Fruit fly (Drosophila melanogaster) whole organism, embryonic: ENCODE results near the gene Nrd1.
A peak's percentile ranks its signal among the peaks of the same experiment; 100 is the strongest.

Experiments used
- Adf1 ChIP-seq: fragments of 200-800 bp; sonication (Bioruptor generic); IDR thresholded peaks from 2 replicates; pipeline ENCODE4 v1.3.6; 2022; ENCODE audit warnings: missing biosample characterization, missing genetic modification characterization
- CG10267 ChIP-seq: fragments of 200-800 bp; sonication (Bioruptor generic); optimal IDR thresholded peaks from 2 replicates; lab custom pipeline; 2018; ENCODE audit warnings: missing biosample characterization, mild to moderate bottlenecking, missing genetic modification characterization, moderate library complexity
- CG12942 ChIP-seq: fragments of 200-800 bp; sonication (Bioruptor generic); optimal IDR thresholded peaks from 3 replicates; lab custom pipeline; 2016; ENCODE audit warnings: missing biosample characterization, missing genetic modification characterization
- CG13287 ChIP-seq: fragments of 200-800 bp; sonication (Bioruptor generic); IDR thresholded peaks from 2 replicates; pipeline ENCODE4 v1.3.6; 2022; ENCODE audit warnings: missing biosample characterization, missing genetic modification characterization; ENCODE audit not compliant: partially characterized antibody
- CG17186 ChIP-seq: fragments of 200-800 bp; sonication (Bioruptor generic); optimal IDR thresholded peaks from 3 replicates; lab custom pipeline; 2017; ENCODE audit warnings: missing biosample characterization, missing genetic modification reagents, missing genetic modification characterization
- CG17385 ChIP-seq: fragments of 200-800 bp; sonication (Bioruptor generic); optimal IDR thresholded peaks from 3 replicates; lab custom pipeline; 2018; ENCODE audit warnings: missing biosample characterization, mild to moderate bottlenecking, missing genetic modification characterization
- CG17829 ChIP-seq: fragments of 200-800 bp; optimal IDR thresholded peaks from 2 replicates; lab custom pipeline; 2019; ENCODE audit warnings: missing biosample characterization, mild to moderate bottlenecking, missing genetic modification characterization, moderate library complexity
- CG3281 ChIP-seq: fragments of 200-800 bp; sonication (Bioruptor generic); optimal IDR thresholded peaks from 3 replicates; lab custom pipeline; 2017; ENCODE audit warnings: missing biosample characterization, mild to moderate bottlenecking, missing genetic modification characterization
- CG3407 ChIP-seq: fragments of 200-800 bp; sonication (Bioruptor generic); optimal IDR thresholded peaks from 2 replicates; lab custom pipeline; 2018; ENCODE audit warnings: missing biosample characterization, mild to moderate bottlenecking, missing genetic modification characterization
- CG3847 ChIP-seq: fragments of 200-800 bp; sonication (Bioruptor generic); IDR thresholded peaks from 2 replicates; pipeline ENCODE4 v1.3.6; 2022; ENCODE audit warnings: missing biosample characterization, missing genetic modification characterization
- CG3995 ChIP-seq: fragments of 200-800 bp; sonication (Bioruptor generic); optimal IDR thresholded peaks from 3 replicates; lab custom pipeline; 2016; ENCODE audit warnings: missing biosample characterization, missing genetic modification characterization
- CG7271 ChIP-seq: fragments of 200-800 bp; sonication (Bioruptor generic); optimal IDR thresholded peaks from 2 replicates; lab custom pipeline; 2018; ENCODE audit warnings: missing biosample characterization, mild to moderate bottlenecking, missing genetic modification characterization, moderate library complexity
- CG7987 ChIP-seq: fragments of 200-800 bp; sonication (Bioruptor generic); optimal IDR thresholded peaks from 2 replicates; lab custom pipeline; 2018; ENCODE audit warnings: missing biosample characterization, mild to moderate bottlenecking, missing genetic modification characterization, moderate library complexity
- CG8359 ChIP-seq: fragments of 200-800 bp; sonication (Bioruptor generic); optimal IDR thresholded peaks from 2 replicates; lab custom pipeline; 2017; ENCODE audit warnings: missing biosample characterization, mild to moderate bottlenecking, missing genetic modification characterization, borderline replicate concordance
- CG8944 ChIP-seq: fragments of 200-800 bp; sonication (Bioruptor generic); optimal IDR thresholded peaks from 3 replicates; lab custom pipeline; 2016; ENCODE audit warnings: missing biosample characterization, missing genetic modification characterization
- CG9932 ChIP-seq: fragments of 200-800 bp; sonication (Bioruptor generic); IDR thresholded peaks from 2 replicates; pipeline ENCODE4 v1.3.6; 2022; ENCODE audit warnings: missing biosample characterization, missing genetic modification characterization
- CTCF ChIP-seq: fragments of 200-800 bp; sonication (Bioruptor generic); optimal IDR thresholded peaks from 2 replicates; lab custom pipeline; 2017; ENCODE audit warnings: missing biosample characterization, mild to moderate bottlenecking, missing genetic modification characterization, moderate library complexity
- Dad ChIP-seq: fragments of 200-800 bp; sonication (Bioruptor generic); optimal IDR thresholded peaks from 3 replicates; lab custom pipeline; 2016; ENCODE audit warnings: missing biosample characterization, missing genetic modification characterization
- Dek ChIP-seq: fragments of 200-800 bp; sonication (Bioruptor generic); optimal IDR thresholded peaks from 3 replicates; lab custom pipeline; 2019; ENCODE audit warnings: missing biosample characterization, mild to moderate bottlenecking, missing genetic modification characterization, moderate library complexity
- Dip2 ChIP-seq: fragments of 200-800 bp; sonication (Bioruptor generic); IDR thresholded peaks from 2 replicates; pipeline ENCODE4 v1.3.6; 2022; ENCODE audit warnings: missing biosample characterization, missing genetic modification characterization
- Dll ChIP-seq: fragments of 200-800 bp; sonication (Bioruptor generic); IDR thresholded peaks from 4 replicates; pipeline ENCODE4 v1.3.6; 2022; ENCODE audit warnings: missing biosample characterization, missing genetic modification characterization; ENCODE audit not compliant: partially characterized antibody
- Elba2 ChIP-seq: fragments of 200-800 bp; sonication (Bioruptor generic); optimal IDR thresholded peaks from 3 replicates; lab custom pipeline; 2016; ENCODE audit warnings: missing biosample characterization, missing genetic modification characterization
- H2.0 ChIP-seq: fragments of 200-800 bp; sonication (Bioruptor generic); IDR thresholded peaks from 2 replicates; pipeline ENCODE4 v1.3.6; 2022; ENCODE audit warnings: missing biosample characterization, missing genetic modification characterization
- Max ChIP-seq: fragments of 200-800 bp; sonication (Bioruptor generic); optimal IDR thresholded peaks from 2 replicates; lab custom pipeline; 2016; ENCODE audit warnings: missing biosample characterization, mild to moderate bottlenecking, missing genetic modification characterization
- NC2α ChIP-seq: fragments of 200-800 bp; sonication (Bioruptor generic); optimal IDR thresholded peaks from 2 replicates; lab custom pipeline; 2016; ENCODE audit warnings: missing biosample characterization, missing genetic modification characterization
- NK7.1 ChIP-seq: fragments of 200-800 bp; sonication (Bioruptor generic); optimal IDR thresholded peaks from 3 replicates; lab custom pipeline; 2016; ENCODE audit warnings: missing biosample characterization, missing genetic modification characterization
- Pdp1 ChIP-seq, 2 experiments: fragments of 200-800 bp; sonication (Bioruptor generic); optimal IDR thresholded peaks; 3 replicates each; lab custom pipeline; 2016; ENCODE audit warnings: missing biosample characterization in 2 of 2, missing genetic modification characterization in 2 of 2, mild to moderate bottlenecking in 1 of 2, moderate library complexity in 1 of 2
- Xbp1 ChIP-seq: fragments of 200-800 bp; sonication (Bioruptor generic); optimal IDR thresholded peaks from 3 replicates; lab custom pipeline; 2016; ENCODE audit warnings: missing biosample characterization, mild to moderate bottlenecking, missing genetic modification characterization
- cato ChIP-seq: fragments of 200-800 bp; sonication (Bioruptor generic); optimal IDR thresholded peaks from 2 replicates; lab custom pipeline; 2016; ENCODE audit warnings: missing biosample characterization, missing genetic modification characterization, borderline replicate concordance
- ems ChIP-seq: fragments of 200-800 bp; sonication (Bioruptor generic); optimal IDR thresholded peaks from 3 replicates; lab custom pipeline; 2016; ENCODE audit warnings: missing biosample characterization, missing genetic modification characterization
- en ChIP-seq: fragments of 200-800 bp; sonication (Bioruptor generic); optimal IDR thresholded peaks from 2 replicates; lab custom pipeline; 2016; ENCODE audit warnings: missing biosample characterization, missing genetic modification characterization
- fd64A ChIP-seq: fragments of 200-800 bp; sonication (Bioruptor generic); optimal IDR thresholded peaks from 3 replicates; lab custom pipeline; 2018; ENCODE audit warnings: missing biosample characterization, mild to moderate bottlenecking, missing genetic modification characterization
- fd96Cb ChIP-seq: fragments of 200-800 bp; sonication (Bioruptor generic); optimal IDR thresholded peaks from 2 replicates; lab custom pipeline; 2018; ENCODE audit warnings: missing biosample characterization, mild to moderate bottlenecking, missing genetic modification characterization, moderate library complexity
- gfzf ChIP-seq: fragments of 200-800 bp; sonication (Bioruptor generic); optimal IDR thresholded peaks from 2 replicates; lab custom pipeline; 2016; ENCODE audit warnings: missing biosample characterization, mild to moderate bottlenecking, missing genetic modification characterization, moderate library complexity
- hbn ChIP-seq: fragments of 200-800 bp; sonication (Bioruptor generic); IDR thresholded peaks from 2 replicates; pipeline ENCODE4 v1.3.6; 2022; ENCODE audit warnings: missing biosample characterization, missing genetic modification characterization; ENCODE audit not compliant: partially characterized antibody
- insv ChIP-seq, 2 experiments: fragments of 200-800 bp; sonication (Bioruptor generic); optimal IDR thresholded peaks; 3 replicates each; lab custom pipeline; 2016 to 2018; ENCODE audit warnings: missing biosample characterization in 2 of 2, missing genetic modification characterization in 2 of 2
- ken ChIP-seq: fragments of 200-800 bp; sonication (Bioruptor generic); IDR thresholded peaks from 3 replicates; pipeline ENCODE4 v1.3.6; 2022; ENCODE audit warnings: missing biosample characterization, missing genetic modification characterization
- kni ChIP-seq: fragments of 200-800 bp; sonication (Bioruptor generic); optimal IDR thresholded peaks from 3 replicates; lab custom pipeline; 2017; ENCODE audit warnings: mild to moderate bottlenecking, missing biosample characterization, missing genetic modification reagents, missing genetic modification characterization
- lbe ChIP-seq: fragments of 200-800 bp; sonication (Bioruptor generic); optimal IDR thresholded peaks from 2 replicates; lab custom pipeline; 2016; ENCODE audit warnings: missing biosample characterization, mild to moderate bottlenecking, missing genetic modification characterization
- pnt ChIP-seq: fragments of 200-800 bp; sonication (Bioruptor generic); optimal IDR thresholded peaks from 3 replicates; lab custom pipeline; 2016; ENCODE audit warnings: missing biosample characterization, missing genetic modification characterization
- prd ChIP-seq, 3 experiments: fragments of >200 bp in 2 of 3; fragments of 200-800 bp in 1 of 3; sonication (Bioruptor generic) in 1 of 3; optimal IDR thresholded peaks in 2 of 3; IDR thresholded peaks in 1 of 3; 2 replicates in 2 of 3; 3 replicates in 1 of 3; pipeline versions ENCODE4 v1.3.6 to Lab custom; 2017 to 2022; ENCODE audit warnings: missing biosample characterization in 1 of 3, missing genetic modification characterization in 1 of 3
- pros ChIP-seq: fragments of 200-800 bp; sonication (Bioruptor generic); optimal IDR thresholded peaks from 3 replicates; lab custom pipeline; 2019; ENCODE audit warnings: missing biosample characterization, mild to moderate bottlenecking, missing genetic modification characterization, moderate library complexity
- psq ChIP-seq: fragments of 200-800 bp; sonication (Bioruptor generic); optimal IDR thresholded peaks from 2 replicates; lab custom pipeline; 2017; ENCODE audit warnings: missing biosample characterization, missing genetic modification characterization
- repo ChIP-seq: fragments of 200-800 bp; sonication (Bioruptor generic); optimal IDR thresholded peaks from 2 replicates; lab custom pipeline; 2016; ENCODE audit warnings: missing biosample characterization, missing genetic modification characterization
- row ChIP-seq: fragments of 200-800 bp; sonication (Bioruptor generic); IDR thresholded peaks from 3 replicates; pipeline ENCODE4 v1.3.6; 2022; ENCODE audit warnings: missing biosample characterization, missing genetic modification characterization
- sqz ChIP-seq: fragments of 200-800 bp; sonication (Bioruptor generic); optimal IDR thresholded peaks from 3 replicates; lab custom pipeline; 2018; ENCODE audit warnings: missing biosample characterization, mild to moderate bottlenecking, missing genetic modification characterization
- ssp ChIP-seq: fragments of 200-800 bp; sonication (Bioruptor generic); IDR thresholded peaks from 2 replicates; pipeline ENCODE4 v1.3.6; 2022; ENCODE audit warnings: missing biosample characterization, missing genetic modification characterization
- tin ChIP-seq: fragments of 200-800 bp; sonication (Bioruptor generic); optimal IDR thresholded peaks from 3 replicates; lab custom pipeline; 2016; ENCODE audit warnings: missing biosample characterization, missing genetic modification characterization
- tio ChIP-seq: fragments of 200-800 bp; sonication (Bioruptor generic); optimal IDR thresholded peaks from 2 replicates; lab custom pipeline; 2017; ENCODE audit warnings: missing biosample characterization, missing genetic modification characterization, inconsistent platforms
- vnd ChIP-seq: fragments of 200-800 bp; sonication (Bioruptor generic); IDR thresholded peaks from 3 replicates; pipeline ENCODE4 v1.3.6; 2022; ENCODE audit warnings: missing biosample characterization, missing genetic modification characterization; ENCODE audit not compliant: partially characterized antibody

Nrd1 gene

dm6 chrX:11891682-11892179, 23.0 kb upstream of the Nrd1 start, which contains the start of gene sicily (continued):
- TF ChIP-seq ssp (GFP tag; lab: Robert Waterston, UW) (no peak), Dek (tag; lab: Kevin White, UChicago) (no peak), pros (GFP tag; lab: Kevin White, UChicago) (no peak), Max (GFP tag; lab: Kevin White, UChicago) (no peak), Dll (0 out of 4 replicates have a peak, but pooled peaks have one; percentile 23), Elba2 (GFP tag; lab: Kevin White, UChicago) (no peak), CG8359 (no peak), ken (GFP tag; lab: Robert Waterston, UW) (no peak), CG17186 (GFP tag; lab: Kevin White, UChicago) (peak; percentile 28), CG3995 (GFP tag; lab: Kevin White, UChicago) (no peak), CG7271 (tag; lab: Kevin White, UChicago) (no peak), CG12942 (GFP tag; lab: Kevin White, UChicago) (no peak), pnt (GFP tag; lab: Kevin White, UChicago) (no peak), cato (GFP tag; lab: Kevin White, UChicago) (no peak), fd64A (GFP tag; lab: Kevin White, UChicago) (no peak), repo (GFP tag; lab: Kevin White, UChicago) (no peak), tin (GFP tag; lab: Kevin White, UChicago) (no peak), CG17829 (no peak), prd (optimal IDR thresholded peaks at IDR 0.05; lab: Kevin White, UChicago) (no peak), prd (GFP tag; IDR thresholded peaks at IDR 0.05; lab: Robert Waterston, UW) (no peak), CG7987 (GFP tag; lab: Kevin White, UChicago) (peak; percentile 1), CG8944 (no peak), sqz (GFP tag; lab: Kevin White, UChicago) (no peak), ems (GFP tag; lab: Kevin White, UChicago) (no peak), Adf1 (no peak), lbe (GFP tag; lab: Kevin White, UChicago) (no peak), H2.0 (GFP tag; lab: Robert Waterston, UW) (no peak), en (no peak), Dip2 (no peak), NK7.1 (GFP tag; lab: Kevin White, UChicago) (no peak), NC2α (no peak), hbn (GFP tag; lab: Robert Waterston, UW) (0 out of 2 replicates have a peak, but pooled peaks have one; percentile 18), CG9932 (GFP tag; lab: Robert Waterston, UW) (0 out of 2 replicates have a peak, but pooled peaks have one; percentile 23), insv (GFP tag; optimal IDR thresholded peaks at IDR 0.05; lab: Kevin White, UChicago) (no peak), Pdp1 (GFP tag; optimal IDR thresholded peaks at IDR 0.05; lab: Kevin White, UChicago) (peak in 1 of 2 experiments; percentile 66), kni (no peak), CTCF (GFP tag; lab: Kevin White, UChicago) (no peak), CG3847 (GFP tag; lab: Robert Waterston, UW) (peak; percentile 35; the same call in 1 of the 2 replicates), CG17385 (GFP tag; lab: Kevin White, UChicago) (peak; percentile 96), CG10267 (peak; percentile 33), fd96Cb (tag; lab: Kevin White, UChicago) (no peak), CG13287 (GFP tag; lab: Robert Waterston, UW) (peak; percentile 51), psq (GFP tag; lab: Kevin White, UChicago) (no peak), row (peak; percentile 63; the same call in 2 of the 3 replicates), tio (GFP tag; lab: Kevin White, UChicago) (no peak), gfzf (peak; percentile 30), Dad (GFP tag; lab: Kevin White, UChicago) (no peak), CG3281 (GFP tag; lab: Kevin White, UChicago) (no peak), vnd (GFP tag; lab: Robert Waterston, UW) (no peak), Xbp1 (GFP tag; lab: Kevin White, UChicago) (no peak), CG3407 (no peak)
